Worm (Caenorhabditis elegans): ENCODE data around the gene mrpl-21.

- no peak for TF ChIP-seq F10B5.3 (tag; optimal IDR thresholded peaks at IDR 0.05)
- no peak for TF ChIP-seq nhr-237 (tag; optimal IDR thresholded peaks at IDR 0.05)
- no peak for TF ChIP-seq nhr-76 (tag; optimal IDR thresholded peaks at IDR 0.05)
- TF ChIP-seq daf-8 (GFP tag; IDR thresholded peaks at IDR 0.05): no peak
- TF ChIP-seq ama-1 (optimal IDR thresholded peaks at IDR 0.05): no peak
- TF ChIP-seq nhr-11 (tag; optimal IDR thresholded peaks at IDR 0.05): no peak
- no peak for TF ChIP-seq ZK546.5 (tag; optimal IDR thresholded peaks at IDR 0.05)
- TF ChIP-seq ztf-11 (tag; optimal IDR thresholded peaks at IDR 0.05): no peak
- no peak for TF ChIP-seq unc-39 (tag; optimal IDR thresholded peaks at IDR 0.05)
- TF ChIP-seq zag-1 (tag; optimal IDR thresholded peaks at IDR 0.05): no peak
- TF ChIP-seq Y105C5A.15 (GFP tag; IDR thresholded peaks at IDR 0.05): no peak
These were observed 10.5 kb downstream of the mrpl-21 start, which contains the start of gene nhr-20 for ce11 chrIII:4232811-4233269.

All from whole organism, L4 larva.